Fruit fly (Drosophila melanogaster): Measurements from ENCODE around the gene CG9747.

DNA sequence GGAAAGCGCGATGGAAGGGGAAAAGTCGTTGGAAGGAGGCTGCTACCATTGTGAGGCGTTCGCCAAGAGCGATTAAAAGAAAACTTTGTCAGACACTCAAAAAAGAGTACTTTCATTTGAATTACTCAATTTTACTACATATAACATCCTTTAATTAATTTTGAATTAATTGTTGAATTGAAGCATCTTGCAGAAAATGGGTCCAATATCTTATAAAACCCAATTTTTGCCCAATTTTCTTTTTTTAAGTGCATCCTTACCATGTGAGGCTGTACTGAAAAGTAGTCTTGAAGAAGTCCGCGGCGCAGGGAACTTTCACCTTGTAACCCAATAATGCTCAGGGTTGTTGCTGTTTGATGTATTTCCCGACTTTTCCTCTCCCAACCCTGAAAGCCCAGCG, 44.2 kb upstream of the CG9747 start:
- TF ChIP-seq pan (optimal IDR thresholded peaks at IDR 0.05), result no peak
- no peak for TF ChIP-seq Dll (optimal IDR thresholded peaks at IDR 0.05)
- no peak for TF ChIP-seq usp (GFP tag; optimal IDR thresholded peaks at IDR 0.05)
- TF ChIP-seq psq (optimal IDR thresholded peaks at IDR 0.05), result no peak

Measured in whole organism.